Worm (Caenorhabditis elegans): ENCODE measurements around the gene C23F12.3.

DNA sequence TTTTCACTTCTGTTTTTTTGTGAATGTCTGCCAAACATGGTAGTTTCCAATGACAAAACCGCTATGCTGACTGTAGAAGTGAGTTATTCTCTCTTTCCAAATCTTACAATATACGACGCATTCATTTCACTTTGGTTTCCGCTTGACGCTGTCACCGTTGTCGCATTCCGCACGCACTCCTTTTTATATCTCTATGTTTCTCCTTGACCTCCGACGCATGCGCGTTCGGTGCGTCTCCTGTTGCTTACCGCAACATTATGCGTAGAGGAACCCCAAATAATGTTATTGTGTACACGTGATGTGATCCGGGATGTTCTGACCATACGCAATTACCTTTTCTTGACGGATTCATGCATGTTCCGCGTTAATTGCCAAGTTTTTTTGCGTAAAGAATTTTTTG, 10.5 kb downstream of the C23F12.3 start:
- no peak for TF ChIP-seq cebp-1 (GFP tag; IDR thresholded peaks at IDR 0.05)
- TF ChIP-seq cebp-1 (tag; optimal IDR thresholded peaks at IDR 0.05): no peak
- no peak for TF ChIP-seq zfh-2 (GFP tag; conservative IDR thresholded peaks at IDR 0.05)
- no peak for TF ChIP-seq aptf-2 (GFP tag; conservative IDR thresholded peaks at IDR 0.05)
- no peak for TF ChIP-seq Y95B8A.8 (GFP tag; IDR thresholded peaks at IDR 0.05)

Data from whole organism, young adult.